Fruit fly (Drosophila melanogaster): Measurements from ENCODE around the gene sala.
A peak's percentile ranks its signal among the peaks of the same experiment; 100 is the strongest.

The sala gene

DNA sequence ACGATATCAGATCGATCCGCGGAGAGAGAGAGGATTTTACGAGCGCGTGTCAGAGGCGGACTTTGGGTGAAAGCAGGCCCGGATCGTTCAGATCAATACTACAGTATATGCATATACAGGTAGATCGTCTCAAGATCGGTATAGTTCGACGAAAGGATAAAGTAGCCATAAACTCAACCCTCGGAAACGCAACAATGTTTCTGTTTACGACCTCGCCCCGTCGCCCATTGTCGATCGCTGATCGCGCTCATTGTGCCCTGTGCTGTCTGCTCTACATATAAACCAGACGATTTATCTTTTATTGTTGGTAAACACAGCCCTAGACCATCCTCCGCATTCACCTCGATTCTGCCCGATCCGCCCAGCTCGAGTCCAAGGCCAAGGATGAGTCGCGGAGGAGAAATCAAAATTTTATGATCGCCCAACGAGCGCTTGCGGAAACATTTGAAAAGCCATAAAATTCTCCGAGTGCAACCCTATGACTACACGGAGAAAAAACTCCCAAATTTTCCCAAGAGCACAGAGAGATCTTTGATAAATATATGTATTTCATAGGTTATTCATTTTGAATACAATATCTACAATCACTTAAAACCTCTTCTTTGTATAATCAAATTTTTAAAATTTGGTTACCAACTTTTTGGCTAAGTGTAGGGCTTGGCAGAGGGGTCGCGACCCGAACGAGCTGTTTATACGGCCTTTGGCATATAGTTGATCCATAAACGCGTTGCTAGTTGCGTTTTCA, 31.7 kb upstream of the sala start (continued):
- TF ChIP-seq Drgx (GFP tag; IDR thresholded peaks at IDR 0.05) (no peak), fd3F (GFP tag; optimal IDR thresholded peaks at IDR 0.05) (no peak), sc (optimal IDR thresholded peaks at IDR 0.05) (no peak), sc (GFP tag; optimal IDR thresholded peaks at IDR 0.05) (peak; percentile 57), HHEX (GFP tag; optimal IDR thresholded peaks at IDR 0.05) (no peak), Nf-YB (GFP tag; optimal IDR thresholded peaks at IDR 0.05) (peak; percentile 0), crp (GFP tag; optimal IDR thresholded peaks at IDR 0.05) (no peak), CG5245 (GFP tag; optimal IDR thresholded peaks at IDR 0.05) (peak; percentile 23), CG16813 (GFP tag; IDR thresholded peaks at IDR 0.05; ENCODE audit: partially characterized antibody) (no peak), CG7745 (tag; optimal IDR thresholded peaks at IDR 0.05) (no peak), CG1792 (GFP tag; optimal IDR thresholded peaks at IDR 0.05) (no peak), Fer3 (tag; optimal IDR thresholded peaks at IDR 0.05) (no peak), nerfin-2 (GFP tag; IDR thresholded peaks at IDR 0.05; ENCODE audit: partially characterized antibody) (no peak), her (GFP tag; optimal IDR thresholded peaks at IDR 0.05) (no peak), CG33213 (GFP tag; optimal IDR thresholded peaks at IDR 0.05) (peak; percentile 24), CG11247 (GFP tag; IDR thresholded peaks at IDR 0.05) (no peak), Adf1 (GFP tag; IDR thresholded peaks at IDR 0.05) (no peak), ssp (GFP tag; IDR thresholded peaks at IDR 0.05) (no peak), CG33557 (GFP tag; optimal IDR thresholded peaks at IDR 0.05) (peak; percentile 72), CG3726 (GFP tag; IDR thresholded peaks at IDR 0.05) (no peak), Asciz (GFP tag; optimal IDR thresholded peaks at IDR 0.05) (no peak), bigmax (GFP tag; optimal IDR thresholded peaks at IDR 0.05) (no peak), cato (GFP tag; optimal IDR thresholded peaks at IDR 0.05; ENCODE audit: borderline replicate concordance) (peak; percentile 41), gfzf (GFP tag; optimal IDR thresholded peaks at IDR 0.05) (no peak), CG10565 (GFP tag; optimal IDR thresholded peaks at IDR 0.05) (no peak), CG17829 (tag; optimal IDR thresholded peaks at IDR 0.05) (peak; percentile 77), Aef1 (GFP tag; IDR thresholded peaks at IDR 0.05) (no peak), gcm2 (GFP tag; optimal IDR thresholded peaks at IDR 0.05) (no peak), CG15073 (GFP tag; optimal IDR thresholded peaks at IDR 0.05) (no peak), lov (optimal IDR thresholded peaks at IDR 0.05) (no peak), lov (GFP tag; IDR thresholded peaks at IDR 0.05) (peak; percentile 52; the same call in 1 of the 3 replicates), CG10267 (tag; optimal IDR thresholded peaks at IDR 0.05) (peak; percentile 76), CG13123 (GFP tag; optimal IDR thresholded peaks at IDR 0.05) (peak; percentile 22), CG6683 (GFP tag; optimal IDR thresholded peaks at IDR 0.05) (no peak), Mes4 (GFP tag; optimal IDR thresholded peaks at IDR 0.05) (peak; percentile 49), p53 (GFP tag; optimal IDR thresholded peaks at IDR 0.05) (no peak), Sox102F (GFP tag; optimal IDR thresholded peaks at IDR 0.05) (peak; percentile 58), CG31441 (GFP tag; IDR thresholded peaks at IDR 0.05) (peak; percentile 71), CG18764 (GFP tag; optimal IDR thresholded peaks at IDR 0.05) (peak; percentile 28), Atf-2 (GFP tag; optimal IDR thresholded peaks at IDR 0.05) (peak; percentile 35), bowl (GFP tag; IDR thresholded peaks at IDR 0.05) (no peak), seq (GFP tag; IDR thresholded peaks at IDR 0.05) (no peak), fd96Cb (tag; optimal IDR thresholded peaks at IDR 0.05) (peak; percentile 59), btn (GFP tag; optimal IDR thresholded peaks at IDR 0.05) (peak; percentile 33), CG8388 (GFP tag; optimal IDR thresholded peaks at IDR 0.05) (peak; percentile 76), CG10147 (GFP tag; optimal IDR thresholded peaks at IDR 0.05) (no peak), crol (GFP tag; IDR thresholded peaks at IDR 0.05) (no peak), CG34376 (GFP tag; optimal IDR thresholded peaks at IDR 0.05) (no peak), wek (GFP tag; optimal IDR thresholded peaks at IDR 0.05) (no peak), Sry-δ (GFP tag; optimal IDR thresholded peaks at IDR 0.05) (no peak)
